Fruit fly (Drosophila melanogaster) Kc167 (cell line): Measurements from ENCODE around the gene Cbs.

Experiments used
- Myc ChIP-seq: fragments of >200 bp; optimal IDR thresholded peaks from 2 replicates; lab custom pipeline; 2017; ENCODE audit warnings: missing external identifiers
- psq ChIP-seq: fragments of >200 bp; optimal IDR thresholded peaks from 2 replicates; lab custom pipeline; 2017; ENCODE audit warnings: missing external identifiers

- TF ChIP-seq Myc (lab: Kevin White, UChicago) = no peak
- no peak for TF ChIP-seq psq (lab: Kevin White, UChicago)
These were observed 28.0 kb downstream of the Cbs start for dm6 chrX:21072953-21073352.
